Worm (Caenorhabditis elegans) whole organism, L4 larva: ENCODE results near the gene Y7A9D.1.

Experiments
- Y105C5A.15 ChIP-seq: fragments of 200-800 bp; sonication (Bioruptor generic); IDR thresholded peaks from 2 replicates; pipeline ENCODE4 v1.3.6; 2022; ENCODE audit warnings: missing genetic modification characterization, missing compliant biosample characterization
- fos-1 ChIP-seq: fragments of 150-350 bp; optimal IDR thresholded peaks from 2 replicates; lab custom pipeline; 2014; ENCODE audit warnings: missing biosample characterization, missing genetic modification characterization
- hlh-11 ChIP-seq: fragments of 200-800 bp; sonication (Bioruptor generic); optimal IDR thresholded peaks from 2 replicates; lab custom pipeline; 2018; ENCODE audit warnings: mild to moderate bottlenecking, missing genetic modification characterization, missing compliant biosample characterization
- lin-13 ChIP-seq: fragments of 150-350 bp; optimal IDR thresholded peaks from 2 replicates; lab custom pipeline; 2014; ENCODE audit warnings: missing biosample characterization, missing genetic modification reagents, missing genetic modification characterization
- nhr-76 ChIP-seq: fragments of 150-350 bp; optimal IDR thresholded peaks from 2 replicates; lab custom pipeline; 2014; ENCODE audit warnings: missing biosample characterization, missing genetic modification characterization
- ztf-7 ChIP-seq: fragments of 150-350 bp; optimal IDR thresholded peaks from 2 replicates; lab custom pipeline; 2014; ENCODE audit warnings: missing biosample characterization, missing genetic modification characterization

DNA sequence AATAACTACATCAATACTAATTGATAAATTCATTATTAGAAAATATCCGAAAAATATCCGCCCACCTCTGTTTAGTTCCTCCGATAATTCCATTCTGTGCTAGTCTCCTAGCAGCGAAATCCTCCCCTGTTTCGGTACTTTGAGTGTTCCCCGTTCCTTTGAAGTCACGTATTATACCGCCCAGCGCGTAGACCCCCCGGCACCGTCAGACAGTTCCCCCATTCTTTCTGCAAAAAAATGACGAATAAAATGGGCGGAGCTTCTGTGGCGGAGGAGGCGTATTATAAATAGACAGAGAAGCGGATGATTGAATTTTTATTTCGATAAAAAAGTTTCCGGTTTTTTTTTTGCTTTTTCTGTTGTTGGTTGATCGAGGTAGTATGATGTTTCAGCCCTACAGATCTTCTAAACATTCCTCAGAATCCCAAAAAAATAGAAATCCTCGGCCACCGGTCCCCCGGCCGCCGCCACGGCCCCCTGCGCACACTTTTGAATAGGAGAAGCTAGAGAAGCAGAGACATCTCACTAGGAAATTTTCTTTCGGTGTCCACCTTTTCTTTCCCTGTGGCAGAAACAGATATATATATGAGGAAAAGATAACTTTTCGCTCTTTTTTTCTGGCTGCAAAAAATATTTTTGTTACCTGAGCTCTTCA, 40.0 kb upstream of the Y7A9D.1 start:
- TF ChIP-seq lin-13 (GFP tag; lab: Kevin White, UChicago) (no peak), fos-1 (tag; lab: Kevin White, UChicago) (no peak), ztf-7 (tag; lab: Kevin White, UChicago) (no peak), Y105C5A.15 (GFP tag; lab: Robert Waterston, UW) (no peak), hlh-11 (tag; lab: Kevin White, UChicago) (no peak), nhr-76 (tag; lab: Kevin White, UChicago) (no peak)
